Fruit fly (Drosophila melanogaster) whole organism, embryonic: ENCODE results near the gene CG9676.

Experiments
- Adf1 ChIP-seq: fragments of 200-800 bp; sonication (Bioruptor generic); IDR thresholded peaks from 2 replicates; pipeline ENCODE4 v1.3.6; 2022; ENCODE audit warnings: missing biosample characterization, missing genetic modification characterization
- B-H1 ChIP-seq: fragments of 200-800 bp; sonication (Bioruptor generic); IDR thresholded peaks from 3 replicates; pipeline ENCODE4 v1.3.6; 2022; ENCODE audit warnings: missing biosample characterization, missing genetic modification characterization
- BEAF-32 ChIP-seq: fragments of 200-800 bp; sonication (Bioruptor generic); optimal IDR thresholded peaks from 3 replicates; lab custom pipeline; 2017; ENCODE audit warnings: missing biosample characterization, missing genetic modification characterization, mild to moderate bottlenecking, moderate library complexity, missing genetic modification reagents
- Bgb ChIP-seq: fragments of 200-800 bp; sonication (Bioruptor generic); IDR thresholded peaks from 2 replicates; pipeline ENCODE4 v1.3.6; 2022; ENCODE audit warnings: missing biosample characterization, missing genetic modification characterization; ENCODE audit not compliant: partially characterized antibody
- CG10462 ChIP-seq: fragments of 200-800 bp; sonication (Bioruptor generic); optimal IDR thresholded peaks from 2 replicates; lab custom pipeline; 2016; ENCODE audit warnings: missing biosample characterization, missing genetic modification characterization
- CG12659 ChIP-seq: fragments of 200-800 bp; sonication (Bioruptor generic); optimal IDR thresholded peaks from 3 replicates; lab custom pipeline; 2017; ENCODE audit warnings: mild to moderate bottlenecking, missing biosample characterization, missing genetic modification reagents, missing genetic modification characterization
- CG13775 ChIP-seq: fragments of 200-800 bp; sonication (Bioruptor generic); optimal IDR thresholded peaks from 3 replicates; lab custom pipeline; 2017; ENCODE audit warnings: missing biosample characterization, mild to moderate bottlenecking, missing genetic modification characterization
- CG14441 ChIP-seq: fragments of 200-800 bp; sonication (Bioruptor generic); IDR thresholded peaks from 2 replicates; pipeline ENCODE4 v1.3.6; 2022; ENCODE audit warnings: missing biosample characterization, missing genetic modification characterization
- CG15514 ChIP-seq: fragments of 200-800 bp; sonication (Bioruptor generic); optimal IDR thresholded peaks from 3 replicates; lab custom pipeline; 2017; ENCODE audit warnings: missing biosample characterization, missing genetic modification characterization, mild to moderate bottlenecking, moderate library complexity, missing genetic modification reagents
- CG1602 ChIP-seq: fragments of 200-800 bp; sonication (Bioruptor generic); optimal IDR thresholded peaks from 3 replicates; lab custom pipeline; 2016; ENCODE audit warnings: missing biosample characterization, missing genetic modification characterization
- CG1603 ChIP-seq: fragments of 200-800 bp; sonication (Bioruptor generic); optimal IDR thresholded peaks from 2 replicates; lab custom pipeline; 2019; ENCODE audit warnings: missing biosample characterization, mild to moderate bottlenecking, missing genetic modification characterization, moderate library complexity
- CG16863 ChIP-seq: fragments of 200-800 bp; sonication (Bioruptor generic); optimal IDR thresholded peaks from 3 replicates; lab custom pipeline; 2016; ENCODE audit warnings: missing biosample characterization, missing genetic modification characterization
- CG17186 ChIP-seq: fragments of 200-800 bp; sonication (Bioruptor generic); optimal IDR thresholded peaks from 3 replicates; lab custom pipeline; 2017; ENCODE audit warnings: missing biosample characterization, missing genetic modification reagents, missing genetic modification characterization
- CG17385 ChIP-seq: fragments of 200-800 bp; sonication (Bioruptor generic); optimal IDR thresholded peaks from 3 replicates; lab custom pipeline; 2018; ENCODE audit warnings: missing biosample characterization, mild to moderate bottlenecking, missing genetic modification characterization
- CG3726 ChIP-seq: fragments of 200-800 bp; sonication (Bioruptor generic); IDR thresholded peaks from 3 replicates; pipeline ENCODE4, ENCODE4 v1.3.6; 2022; ENCODE audit warnings: missing biosample characterization, missing genetic modification characterization
- CG5180 ChIP-seq: fragments of 200-800 bp; sonication (Bioruptor generic); optimal IDR thresholded peaks from 3 replicates; lab custom pipeline; 2017; ENCODE audit warnings: missing biosample characterization, missing genetic modification characterization, mild to moderate bottlenecking, moderate library complexity, missing genetic modification reagents
- CG7928 ChIP-seq: fragments of 200-800 bp; sonication (Bioruptor generic); optimal IDR thresholded peaks from 2 replicates; lab custom pipeline; 2017; ENCODE audit warnings: missing biosample characterization, mild to moderate bottlenecking, missing genetic modification characterization
- CG8290 ChIP-seq, 3 experiments: fragments of 200-800 bp; sonication (Bioruptor generic); optimal IDR thresholded peaks; 2 replicates each; lab custom pipeline; 2016 to 2019; ENCODE audit warnings: missing biosample characterization in 3 of 3, missing genetic modification characterization in 3 of 3, mild to moderate bottlenecking in 2 of 3, moderate library complexity in 1 of 3
- CG8765 ChIP-seq: fragments of 200-800 bp; sonication (Bioruptor generic); IDR thresholded peaks from 2 replicates; pipeline ENCODE4 v1.3.6; 2022; ENCODE audit warnings: missing biosample characterization, missing genetic modification characterization
- CG8924 ChIP-seq: fragments of 200-800 bp; optimal IDR thresholded peaks from 3 replicates; lab custom pipeline; 2019; ENCODE audit warnings: missing biosample characterization, mild to moderate bottlenecking, missing genetic modification characterization, moderate library complexity
- CG9609 ChIP-seq: fragments of 200-800 bp; sonication (Bioruptor generic); optimal IDR thresholded peaks from 3 replicates; lab custom pipeline; 2016; ENCODE audit warnings: missing biosample characterization, missing genetic modification characterization
- CG9797 ChIP-seq: fragments of 200-800 bp; sonication (Bioruptor generic); optimal IDR thresholded peaks from 3 replicates; lab custom pipeline; 2018; ENCODE audit warnings: missing biosample characterization, mild to moderate bottlenecking, missing genetic modification characterization
- Dfd ChIP-seq, 2 experiments: fragments of >200 bp; optimal IDR thresholded peaks; 2 replicates each; lab custom pipeline; 2017; ENCODE audit warnings: missing biosample characterization in 2 of 2, missing genetic modification characterization in 2 of 2
- Dp ChIP-seq: fragments of 200-800 bp; sonication (Bioruptor generic); optimal IDR thresholded peaks from 2 replicates; lab custom pipeline; 2018; ENCODE audit warnings: missing biosample characterization, mild to moderate bottlenecking, missing genetic modification characterization, moderate library complexity
- Dref ChIP-seq: fragments of 200-800 bp; sonication (Bioruptor generic); IDR thresholded peaks from 2 replicates; pipeline ENCODE4 v1.3.6; 2022; ENCODE audit warnings: missing biosample characterization, missing genetic modification characterization
- E2f2 ChIP-seq: fragments of 200-800 bp; sonication (Bioruptor generic); IDR thresholded peaks from 2 replicates; pipeline ENCODE4 v1.3.6; 2022; ENCODE audit warnings: missing biosample characterization, missing genetic modification characterization
- Ets65A ChIP-seq: fragments of 200-800 bp; sonication (Bioruptor generic); peaks from one replicate; lab custom pipeline; 2016; ENCODE audit warnings: missing biosample characterization, missing genetic modification characterization
- HLHmδ ChIP-seq: fragments of 200-800 bp; sonication (Bioruptor generic); optimal IDR thresholded peaks from 2 replicates; lab custom pipeline; 2018; ENCODE audit warnings: missing biosample characterization, mild to moderate bottlenecking, missing genetic modification characterization, moderate library complexity
- Hr39 ChIP-seq: fragments of >200 bp; optimal IDR thresholded peaks from 2 replicates; lab custom pipeline; 2017
- Jarid2 ChIP-seq: fragments of 200-800 bp; sonication (Bioruptor generic); optimal IDR thresholded peaks from 3 replicates; lab custom pipeline; 2017; ENCODE audit warnings: mild to moderate bottlenecking, missing biosample characterization, missing genetic modification reagents, missing genetic modification characterization
- Med ChIP-seq: fragments of 200-800 bp; sonication (Bioruptor generic); peaks from one replicate; lab custom pipeline; 2016; ENCODE audit warnings: missing biosample characterization, missing genetic modification characterization, mild to moderate bottlenecking, inconsistent platforms, moderate library complexity
- Mes4 ChIP-seq: fragments of 200-800 bp; sonication (Bioruptor generic); optimal IDR thresholded peaks from 2 replicates; lab custom pipeline; 2016; ENCODE audit warnings: missing biosample characterization, missing genetic modification characterization
- Sin3A ChIP-seq: fragments of >200 bp; optimal IDR thresholded peaks from 2 replicates; lab custom pipeline; 2018
- amos ChIP-seq: fragments of 200-800 bp; sonication (Bioruptor generic); IDR thresholded peaks from 2 replicates; pipeline ENCODE4 v1.3.6; 2022; ENCODE audit warnings: missing biosample characterization, missing genetic modification characterization; ENCODE audit not compliant: partially characterized antibody
- chm ChIP-seq: fragments of 200-800 bp; sonication (Bioruptor generic); IDR thresholded peaks from 2 replicates; pipeline ENCODE4 v1.3.6; 2022; ENCODE audit warnings: missing biosample characterization, missing genetic modification characterization
- ci ChIP-seq: fragments of 200-800 bp; sonication (Bioruptor generic); IDR thresholded peaks from 3 replicates; pipeline ENCODE4 v1.3.6; 2022; ENCODE audit warnings: missing biosample characterization, missing genetic modification characterization
- dm ChIP-seq: fragments of 200-800 bp; sonication (Bioruptor generic); optimal IDR thresholded peaks from 3 replicates; lab custom pipeline; 2016; ENCODE audit warnings: missing biosample characterization, missing genetic modification characterization
- gfzf ChIP-seq: fragments of 200-800 bp; sonication (Bioruptor generic); optimal IDR thresholded peaks from 2 replicates; lab custom pipeline; 2016; ENCODE audit warnings: missing biosample characterization, mild to moderate bottlenecking, missing genetic modification characterization, moderate library complexity
- ham ChIP-seq: fragments of 200-800 bp; sonication (Bioruptor generic); IDR thresholded peaks from 2 replicates; pipeline ENCODE4 v1.3.6; 2022; ENCODE audit warnings: missing biosample characterization, missing genetic modification characterization
- hkb ChIP-seq, 2 experiments: fragments of 200-800 bp in 1 of 2; fragments of >200 bp in 1 of 2; sonication (Bioruptor generic) in 1 of 2; IDR thresholded peaks in 1 of 2; optimal IDR thresholded peaks in 1 of 2; 2 replicates each; pipeline versions ENCODE4 v1.3.6 to Lab custom; 2017 to 2022; ENCODE audit warnings: missing biosample characterization in 1 of 2, missing genetic modification characterization in 1 of 2
- insv ChIP-seq, 2 experiments: fragments of 200-800 bp; sonication (Bioruptor generic); optimal IDR thresholded peaks; 3 replicates each; lab custom pipeline; 2016 to 2018; ENCODE audit warnings: missing biosample characterization in 2 of 2, missing genetic modification characterization in 2 of 2
- otp ChIP-seq: fragments of 200-800 bp; sonication (Bioruptor generic); IDR thresholded peaks from 3 replicates; pipeline ENCODE4, ENCODE4 v1.3.6; 2022; ENCODE audit warnings: missing biosample characterization, missing genetic modification characterization
- phol ChIP-seq: fragments of 200-800 bp; sonication (Bioruptor generic); optimal IDR thresholded peaks from 3 replicates; lab custom pipeline; 2018; ENCODE audit warnings: missing biosample characterization, mild to moderate bottlenecking, missing genetic modification characterization, moderate library complexity
- pzg ChIP-seq: fragments of 200-800 bp; sonication (Bioruptor generic); optimal IDR thresholded peaks from 3 replicates; lab custom pipeline; 2018; ENCODE audit warnings: missing biosample characterization, mild to moderate bottlenecking, missing genetic modification characterization, moderate library complexity
- sens ChIP-seq: fragments of 200-800 bp; sonication (Bioruptor generic); peaks from one replicate; lab custom pipeline; 2016; ENCODE audit warnings: missing biosample characterization, missing genetic modification characterization
- stc ChIP-seq: fragments of 200-800 bp; sonication (Bioruptor generic); IDR thresholded peaks from 2 replicates; pipeline ENCODE4 v1.3.6; 2022; ENCODE audit warnings: missing biosample characterization, missing genetic modification characterization
- stwl ChIP-seq: fragments of 200-800 bp; sonication (Bioruptor generic); optimal IDR thresholded peaks from 3 replicates; lab custom pipeline; 2018; ENCODE audit warnings: missing biosample characterization, mild to moderate bottlenecking, missing genetic modification characterization, moderate library complexity
- zfh2 ChIP-seq: fragments of 200-800 bp; sonication (Bioruptor generic); optimal IDR thresholded peaks from 2 replicates; lab custom pipeline; 2016; ENCODE audit warnings: missing biosample characterization, missing genetic modification characterization

Gene CG9676

DNA sequence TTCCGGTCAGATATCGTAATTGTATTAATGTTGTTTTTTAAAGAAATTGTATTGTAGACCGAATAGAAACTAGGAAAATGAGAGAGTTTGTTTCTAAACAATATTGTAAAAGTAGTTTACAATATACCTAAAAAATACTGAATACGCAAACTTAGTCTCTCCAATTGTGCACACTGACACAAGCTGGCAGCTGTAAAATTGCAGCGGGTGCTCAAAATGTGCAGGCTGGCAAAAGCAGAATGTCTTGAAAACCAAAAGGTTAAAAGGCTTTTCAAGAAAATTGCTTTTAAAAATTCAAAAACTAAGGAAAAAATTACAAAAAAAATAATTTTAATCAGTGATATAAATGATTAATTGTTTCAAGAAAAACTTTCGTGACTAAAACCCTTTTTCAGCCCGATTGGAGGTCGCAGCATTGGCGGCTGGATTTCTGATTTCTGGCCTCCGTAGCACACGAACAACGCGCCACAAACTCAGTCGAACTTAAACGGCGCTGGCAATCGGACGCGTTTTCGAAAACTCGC lies 4.2 kb downstream of the CG9676 start, which contains the start of gene CG4678 (continued):
- TF ChIP-seq BEAF-32 (GFP tag; lab: Kevin White, UChicago) (peak; percentile 28), CG9609 (GFP tag; lab: Kevin White, UChicago) (peak; percentile 6), stwl (tag; lab: Kevin White, UChicago) (peak; percentile 90), hkb (optimal IDR thresholded peaks at IDR 0.05; lab: Kevin White, UChicago) (no peak), hkb (GFP tag; IDR thresholded peaks at IDR 0.05; lab: Robert Waterston, UW) (no peak), otp (GFP tag; lab: Robert Waterston, UW) (no peak), CG12659 (GFP tag; lab: Kevin White, UChicago) (peak; percentile 36), zfh2 (GFP tag; lab: Kevin White, UChicago) (no peak)

DNA sequence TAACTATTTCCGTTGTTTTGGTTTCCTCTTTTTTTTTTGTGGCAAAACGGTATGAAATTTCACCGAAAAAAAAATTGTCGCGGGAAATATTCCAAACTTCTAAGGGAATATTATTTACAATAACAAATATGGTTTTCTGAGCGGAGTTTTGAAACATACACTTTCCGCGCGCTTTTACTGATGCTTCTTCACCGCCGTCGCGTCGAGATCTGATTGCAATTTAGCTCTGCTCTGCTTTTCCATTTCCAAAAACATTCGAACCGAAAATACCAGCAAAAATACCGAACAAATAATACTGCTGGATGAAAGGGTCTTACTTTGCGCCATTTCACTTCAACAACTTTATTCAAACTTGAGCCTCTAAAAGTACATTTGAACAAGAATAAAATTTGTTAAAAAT lies 5.0 kb downstream of the CG9676 start, which contains the start of gene Septin4:
Gene Septin4 (minus strand): TSS at position 215 of the 400 bp plus-strand sequence.
- peak; percentile 56 for TF ChIP-seq Med (GFP tag; lab: Kevin White, UChicago)
- peak; percentile 19 for TF ChIP-seq CG1603
- peak; percentile 36 for TF ChIP-seq pzg (GFP tag; lab: Kevin White, UChicago)
- TF ChIP-seq CG7928 = no peak
- no peak for TF ChIP-seq CG16863 (GFP tag; lab: Kevin White, UChicago)
- no peak for TF ChIP-seq phol (tag; lab: Kevin White, UChicago)
- TF ChIP-seq CG8765 (GFP tag; lab: Robert Waterston, UW) = no peak
- TF ChIP-seq sens (GFP tag; lab: Kevin White, UChicago) = peak; percentile 19
- no peak for TF ChIP-seq Mes4 (GFP tag; lab: Kevin White, UChicago)
- no peak for TF ChIP-seq HLHmδ (GFP tag; lab: Kevin White, UChicago)
- TF ChIP-seq Dfd (GFP tag; optimal IDR thresholded peaks at IDR 0.05; lab: Kevin White, UChicago) = no peak
- TF ChIP-seq CG10462 (GFP tag; lab: Kevin White, UChicago) = no peak
- peak; percentile 14 for TF ChIP-seq stwl (tag; lab: Kevin White, UChicago)
- TF ChIP-seq chm (GFP tag; lab: Robert Waterston, UW) = peak; percentile 48; the same call in 1 of the 2 replicates
- TF ChIP-seq Dref (GFP tag; lab: Robert Waterston, UW) = 0 out of 2 replicates have a peak, but pooled peaks have one; percentile 17
- no peak for TF ChIP-seq CG13775 (GFP tag; lab: Kevin White, UChicago)
- no peak for TF ChIP-seq Sin3A (lab: Kevin White, UChicago)
- TF ChIP-seq CG17385 = peak; percentile 32
- no peak for TF ChIP-seq insv (GFP tag; optimal IDR thresholded peaks at IDR 0.05; lab: Kevin White, UChicago)
- peak; percentile 67 for TF ChIP-seq E2f2
- TF ChIP-seq CG1602 (GFP tag; lab: Kevin White, UChicago) = no peak
- TF ChIP-seq CG8290 (GFP tag; optimal IDR thresholded peaks at IDR 0.05; lab: Kevin White, UChicago) = no peak
- TF ChIP-seq CG8290 (tag; optimal IDR thresholded peaks at IDR 0.05; lab: Kevin White, UChicago) = peak in 1 of 2 experiments; percentile 20
- TF ChIP-seq CG8924 (tag; lab: Kevin White, UChicago) = peak; percentile 21
- no peak for TF ChIP-seq amos (GFP tag; lab: Robert Waterston, UW)
- no peak for TF ChIP-seq B-H1
- TF ChIP-seq Bgb (GFP tag; lab: Robert Waterston, UW) = no peak
- no peak for TF ChIP-seq stc (GFP tag; lab: Robert Waterston, UW)
- peak; percentile 33 for TF ChIP-seq CG9797 (GFP tag; lab: Kevin White, UChicago)
- no peak for TF ChIP-seq CG3726 (GFP tag; lab: Robert Waterston, UW)
- TF ChIP-seq CG5180 (GFP tag; lab: Kevin White, UChicago) = peak; percentile 24
- TF ChIP-seq Ets65A (GFP tag; lab: Kevin White, UChicago) = peak; percentile 56
- TF ChIP-seq ci = peak; percentile 28; the same call in 1 of the 3 replicates
- TF ChIP-seq Jarid2 (GFP tag; lab: Kevin White, UChicago) = peak; percentile 74
- no peak for TF ChIP-seq Hr39 (lab: Kevin White, UChicago)
- peak; percentile 32 for TF ChIP-seq CG15514 (GFP tag; lab: Kevin White, UChicago)
- TF ChIP-seq Dp (GFP tag; lab: Kevin White, UChicago) = peak; percentile 65
- no peak for TF ChIP-seq ham (GFP tag; lab: Robert Waterston, UW)
- no peak for TF ChIP-seq CG14441 (GFP tag; lab: Robert Waterston, UW)
- TF ChIP-seq CG17186 (GFP tag; lab: Kevin White, UChicago) = no peak
- TF ChIP-seq gfzf (GFP tag; lab: Kevin White, UChicago) = peak; percentile 50
- peak; percentile 20; the same call in 1 of the 2 replicates for TF ChIP-seq Adf1
- TF ChIP-seq dm (GFP tag; lab: Kevin White, UChicago) = no peak
